Fruit fly (Drosophila melanogaster): ENCODE data around the gene Alp12.

Gene Alp12

DNA sequence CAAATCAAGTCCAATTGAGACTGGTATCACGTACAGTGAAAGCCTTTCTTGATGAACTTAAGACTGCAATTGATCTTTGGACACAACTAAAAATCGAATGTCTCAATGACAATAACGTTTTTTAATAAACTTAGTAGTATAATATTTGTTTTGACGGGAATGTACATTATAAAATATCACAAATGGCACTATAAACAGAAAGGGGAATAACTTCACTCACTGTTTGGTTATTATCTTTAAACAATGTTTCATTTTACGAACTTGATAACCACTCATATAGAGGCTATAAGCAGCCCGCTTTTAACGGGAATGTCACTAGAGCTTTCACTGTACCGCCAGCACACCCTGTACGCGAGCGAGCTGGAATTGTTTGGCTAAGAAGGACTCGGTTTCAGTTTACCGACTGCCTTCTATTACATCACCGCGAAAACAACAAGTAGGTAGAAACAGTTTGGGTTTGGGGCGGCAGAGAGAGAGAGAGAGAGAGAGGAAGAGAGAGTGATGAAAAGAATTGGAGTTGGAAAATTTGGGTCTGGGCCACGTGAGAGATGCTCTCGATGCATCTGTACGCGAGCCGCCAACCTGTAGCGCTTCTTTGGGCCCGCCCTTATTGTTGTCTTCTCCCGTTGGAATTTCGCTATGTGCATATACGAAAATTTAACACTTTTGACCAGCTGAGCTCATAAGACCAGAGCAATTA lies 26.1 kb upstream of the Alp12 start (continued):
- TF ChIP-seq CG10267 (tag; optimal IDR thresholded peaks at IDR 0.05): no peak
- TF ChIP-seq CG14441 (GFP tag; IDR thresholded peaks at IDR 0.05): no peak
- no peak for TF ChIP-seq CG15479 (GFP tag; optimal IDR thresholded peaks at IDR 0.05)
- no peak for TF ChIP-seq CG16779 (GFP tag; IDR thresholded peaks at IDR 0.05)
- TF ChIP-seq CG9876 (GFP tag; optimal IDR thresholded peaks at IDR 0.05): no peak
- TF ChIP-seq mld (GFP tag; IDR thresholded peaks at IDR 0.05; ENCODE audit: partially characterized antibody): no peak
- no peak for TF ChIP-seq CG7786 (GFP tag; optimal IDR thresholded peaks at IDR 0.05)
- TF ChIP-seq Oaz (GFP tag; IDR thresholded peaks at IDR 0.05): no peak
- no peak for TF ChIP-seq D19A (tag; optimal IDR thresholded peaks at IDR 0.05)
- no peak for TF ChIP-seq usp (GFP tag; optimal IDR thresholded peaks at IDR 0.05)
- TF ChIP-seq oc (tag; optimal IDR thresholded peaks at IDR 0.05): no peak
- TF ChIP-seq CG3281 (GFP tag; optimal IDR thresholded peaks at IDR 0.05): peak; percentile 39
- peak; percentile 12 for TF ChIP-seq NfI (GFP tag; optimal IDR thresholded peaks at IDR 0.05)
- TF ChIP-seq Atf-2 (GFP tag; optimal IDR thresholded peaks at IDR 0.05): no peak
- TF ChIP-seq dan (GFP tag; IDR thresholded peaks at IDR 0.05): no peak
- peak; percentile 53 for TF ChIP-seq gem (tag; optimal IDR thresholded peaks at IDR 0.05)
- peak; percentile 20 for TF ChIP-seq ATbp (GFP tag; optimal IDR thresholded peaks at IDR 0.05)
- TF ChIP-seq sens-2 (GFP tag; IDR thresholded peaks at IDR 0.05): no peak
- TF ChIP-seq Fer2 (tag; optimal IDR thresholded peaks at IDR 0.05): no peak
- no peak for TF ChIP-seq crol (GFP tag; IDR thresholded peaks at IDR 0.05)
- peak; percentile 37 for TF ChIP-seq CG30403 (GFP tag; optimal IDR thresholded peaks at IDR 0.05)
- TF ChIP-seq Six4 (GFP tag; optimal IDR thresholded peaks at IDR 0.05): no peak
- no peak for TF ChIP-seq h (optimal IDR thresholded peaks at IDR 0.05)
- TF ChIP-seq Jarid2 (GFP tag; optimal IDR thresholded peaks at IDR 0.05): no peak
- TF ChIP-seq insv (GFP tag; optimal IDR thresholded peaks at IDR 0.05): no peak
- no peak for TF ChIP-seq Mes4 (GFP tag; optimal IDR thresholded peaks at IDR 0.05)
- no peak for TF ChIP-seq CG2889 (GFP tag; IDR thresholded peaks at IDR 0.05)
- TF ChIP-seq Sox100B (GFP tag; optimal IDR thresholded peaks at IDR 0.05): no peak
- no peak for TF ChIP-seq CG13287 (GFP tag; IDR thresholded peaks at IDR 0.05; ENCODE audit: partially characterized antibody)
- peak; percentile 49 for TF ChIP-seq Meics (GFP tag; optimal IDR thresholded peaks at IDR 0.05)
- peak; percentile 59 for TF ChIP-seq CG18599 (GFP tag; optimal IDR thresholded peaks at IDR 0.05)
- no peak for TF ChIP-seq CG11456 (GFP tag; IDR thresholded peaks at IDR 0.05)
- no peak for TF ChIP-seq Optix (GFP tag; IDR thresholded peaks at IDR 0.05)
- no peak for TF ChIP-seq CG11247 (GFP tag; IDR thresholded peaks at IDR 0.05)
- no peak for TF ChIP-seq B-H1 (GFP tag; IDR thresholded peaks at IDR 0.05)
- TF ChIP-seq Hmx (GFP tag; optimal IDR thresholded peaks at IDR 0.05): peak; percentile 26
- no peak for TF ChIP-seq CG15601 (tag; optimal IDR thresholded peaks at IDR 0.05)
- no peak for TF ChIP-seq CG6813 (GFP tag; optimal IDR thresholded peaks at IDR 0.05)
- peak; percentile 52 for TF ChIP-seq dmrt99B (tag; optimal IDR thresholded peaks at IDR 0.05)
- no peak for TF ChIP-seq twi (tag; optimal IDR thresholded peaks at IDR 0.05)
- peak; percentile 6 for TF ChIP-seq CG8924 (tag; optimal IDR thresholded peaks at IDR 0.05)
- TF ChIP-seq ro (GFP tag; IDR thresholded peaks at IDR 0.05): no peak
- no peak for TF ChIP-seq sqz (GFP tag; optimal IDR thresholded peaks at IDR 0.05)
- TF ChIP-seq CG15514 (GFP tag; optimal IDR thresholded peaks at IDR 0.05): peak; percentile 10
- no peak for TF ChIP-seq gcm (GFP tag; optimal IDR thresholded peaks at IDR 0.05)
- no peak for TF ChIP-seq Dll (GFP tag; IDR thresholded peaks at IDR 0.05; ENCODE audit: partially characterized antibody)
- TF ChIP-seq Max (GFP tag; optimal IDR thresholded peaks at IDR 0.05): no peak
- TF ChIP-seq E2f1 (GFP tag; IDR thresholded peaks at IDR 0.05): no peak
- no peak for TF ChIP-seq Ets97D (GFP tag; optimal IDR thresholded peaks at IDR 0.05)
- no peak for TF ChIP-seq cg (GFP tag; optimal IDR thresholded peaks at IDR 0.05)
- no peak for TF ChIP-seq CG12104 (GFP tag; optimal IDR thresholded peaks at IDR 0.05)

Measured in whole organism, embryonic.